Fruit fly (Drosophila melanogaster): ENCODE data around the gene Sac1.

Sac1 gene

DNA sequence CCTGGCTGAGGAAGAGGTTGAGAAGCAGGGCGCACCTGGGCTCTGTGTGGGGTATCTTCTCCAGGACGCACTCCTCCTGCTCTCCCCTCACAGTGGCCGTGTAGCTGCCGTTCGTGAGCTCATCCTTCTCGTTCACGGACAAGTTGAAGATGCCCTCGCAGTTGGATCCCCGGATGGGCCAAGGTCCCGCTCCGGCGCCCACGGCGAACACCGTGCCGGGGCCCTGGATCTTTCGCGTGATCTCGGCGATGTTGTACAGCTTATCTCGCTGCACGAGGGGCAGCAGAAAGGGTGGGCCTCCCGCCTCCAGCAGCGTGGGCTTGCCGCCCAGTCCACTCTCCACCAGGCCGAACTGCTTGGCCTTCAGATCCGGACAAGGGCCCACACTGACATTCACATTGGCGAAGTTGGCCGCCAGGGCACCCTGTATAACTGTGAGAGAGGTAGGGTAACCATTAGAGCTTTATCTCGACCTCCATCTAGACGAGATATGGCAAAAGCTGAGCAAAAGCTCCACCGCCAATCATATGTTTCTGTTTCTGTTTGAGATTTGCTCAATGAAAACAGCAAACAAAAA is 43.7 kb upstream of the Sac1 start (continued):
- peak; percentile 12 for TF ChIP-seq Meics (GFP tag; optimal IDR thresholded peaks at IDR 0.05)
- TF ChIP-seq sd (tag; optimal IDR thresholded peaks at IDR 0.05) = no peak
- peak; percentile 33; the same call in 1 of the 2 replicates for TF ChIP-seq sob (GFP tag; IDR thresholded peaks at IDR 0.05)
- TF ChIP-seq unc-4 (GFP tag; IDR thresholded peaks at IDR 0.05; ENCODE audit: partially characterized antibody) = 0 out of 2 replicates have a peak, but pooled peaks have one; percentile 30
- TF ChIP-seq Drgx (GFP tag; IDR thresholded peaks at IDR 0.05) = 0 out of 2 replicates have a peak, but pooled peaks have one; percentile 28
- TF ChIP-seq chinmo (GFP tag; IDR thresholded peaks at IDR 0.05; ENCODE audit: partially characterized antibody) = peak; percentile 35; the same call in 1 of the 4 replicates
- no peak for TF ChIP-seq fd102C (GFP tag; optimal IDR thresholded peaks at IDR 0.05)
- TF ChIP-seq caup (GFP tag; optimal IDR thresholded peaks at IDR 0.05; ENCODE audit: severe bottlenecking) = no peak
- peak; percentile 7; the same call in 1 of the 2 replicates for TF ChIP-seq Ptx1 (GFP tag; IDR thresholded peaks at IDR 0.05)
- peak; percentile 8; the same call in 1 of the 2 replicates for TF ChIP-seq CG14014 (GFP tag; IDR thresholded peaks at IDR 0.05)

DNA sequence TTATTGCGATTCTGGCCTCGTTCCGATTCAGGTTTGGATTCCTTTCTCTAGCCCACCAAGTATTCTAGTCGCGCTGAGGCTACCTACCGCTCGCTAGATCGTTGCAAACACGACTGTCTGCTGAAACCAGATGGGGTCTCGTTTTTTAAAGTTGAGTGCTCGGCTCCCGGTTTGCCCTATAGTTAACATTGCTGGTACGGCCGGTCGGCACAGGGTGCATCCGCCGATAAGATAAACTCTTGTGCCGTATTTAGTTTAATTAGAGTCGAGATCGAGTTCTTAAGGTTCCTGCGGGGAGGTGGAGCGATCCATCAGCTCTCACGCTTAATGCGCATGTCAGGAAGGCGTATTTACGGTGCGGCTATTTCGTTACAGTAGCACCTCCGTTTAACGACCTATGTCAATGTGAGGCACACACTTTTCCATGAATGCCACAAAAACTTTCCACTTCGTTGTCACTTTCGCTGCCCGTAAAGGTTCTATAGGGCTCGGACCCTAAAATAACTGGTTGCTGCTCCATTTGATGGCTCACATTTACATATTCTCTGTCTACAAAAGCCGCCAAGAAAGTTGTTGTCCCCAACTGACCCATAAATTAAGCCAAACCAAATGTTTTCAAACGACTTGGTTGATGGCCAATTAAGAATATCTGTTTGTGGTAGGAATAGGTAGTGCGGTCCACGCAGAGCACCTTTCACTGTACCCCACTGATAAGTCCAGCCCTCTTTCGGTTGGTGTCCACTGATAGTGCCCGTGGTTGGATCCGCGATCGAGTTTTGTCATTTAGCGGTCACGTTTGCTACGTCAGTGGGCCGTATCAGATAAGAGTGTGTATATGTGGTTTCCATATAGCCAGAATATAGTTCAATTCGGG is 42.7 kb upstream of the Sac1 start, which contains the start of gene CG9119:
TSS of gene CG9119 (minus strand) at position 122 of the 874 bp plus-strand sequence.
- TF ChIP-seq Aef1 (GFP tag; IDR thresholded peaks at IDR 0.05) = peak; percentile 69
- peak; percentile 59 for TF ChIP-seq nerfin-1 (tag; optimal IDR thresholded peaks at IDR 0.05)
- peak; percentile 58 for TF ChIP-seq grn (GFP tag; optimal IDR thresholded peaks at IDR 0.05)
- TF ChIP-seq vfl (GFP tag; optimal IDR thresholded peaks at IDR 0.05) = peak; percentile 48
- TF ChIP-seq Hsf (GFP tag; optimal IDR thresholded peaks at IDR 0.05) = peak; percentile 61
- peak; percentile 37 to 42 for TF ChIP-seq chif (GFP tag; optimal IDR thresholded peaks at IDR 0.05)
- TF ChIP-seq sr (GFP tag; IDR thresholded peaks at IDR 0.05) = no peak; the same call in 2 of the 3 replicates
- peak; percentile 60 for TF ChIP-seq CG6813 (GFP tag; optimal IDR thresholded peaks at IDR 0.05)
- TF ChIP-seq Dip3 (GFP tag; optimal IDR thresholded peaks at IDR 0.05) = peak; percentile 80
- TF ChIP-seq CG12219 (GFP tag; optimal IDR thresholded peaks at IDR 0.05) = peak; percentile 58
- no peak for TF ChIP-seq CG12071 (GFP tag; optimal IDR thresholded peaks at IDR 0.05)
- TF ChIP-seq CG3726 (GFP tag; IDR thresholded peaks at IDR 0.05) = 0 out of 3 replicates have a peak, but pooled peaks have one; percentile 41
- peak; percentile 47 for TF ChIP-seq fd3F (GFP tag; optimal IDR thresholded peaks at IDR 0.05)
- peak; percentile 56 for TF ChIP-seq CG12155 (GFP tag; optimal IDR thresholded peaks at IDR 0.05)
- TF ChIP-seq Dll (GFP tag; IDR thresholded peaks at IDR 0.05; ENCODE audit: partially characterized antibody) = no peak
- no peak for TF ChIP-seq CG15073 (GFP tag; optimal IDR thresholded peaks at IDR 0.05)
- TF ChIP-seq pnt (GFP tag; optimal IDR thresholded peaks at IDR 0.05) = peak; percentile 64
- no peak for TF ChIP-seq CG6272 (GFP tag; IDR thresholded peaks at IDR 0.05)
- TF ChIP-seq tll (GFP tag; optimal IDR thresholded peaks at IDR 0.05) = no peak
- TF ChIP-seq bsh (GFP tag; optimal IDR thresholded peaks at IDR 0.05) = peak in 1 of 2 experiments; percentile 57
- peak; percentile 42 for TF ChIP-seq HmgZ (tag; optimal IDR thresholded peaks at IDR 0.05)
- peak; percentile 75 for TF ChIP-seq CG15269 (tag; optimal IDR thresholded peaks at IDR 0.05)
- peak; percentile 62 for TF ChIP-seq slp2 (GFP tag; optimal IDR thresholded peaks at IDR 0.05)
- no peak for TF ChIP-seq salm (tag; optimal IDR thresholded peaks at IDR 0.05)
- peak; percentile 75 for TF ChIP-seq CG33557 (GFP tag; optimal IDR thresholded peaks at IDR 0.05)
- no peak for TF ChIP-seq gsb (GFP tag; IDR thresholded peaks at IDR 0.05)
- TF ChIP-seq ewg (GFP tag; optimal IDR thresholded peaks at IDR 0.05) = peak; percentile 38
- TF ChIP-seq CG4707 (GFP tag; optimal IDR thresholded peaks at IDR 0.05) = no peak
- peak; percentile 13; the same call in 1 of the 2 replicates for TF ChIP-seq chm (GFP tag; IDR thresholded peaks at IDR 0.05)
- peak; percentile 86 for TF ChIP-seq CG18599 (GFP tag; optimal IDR thresholded peaks at IDR 0.05)
- no peak for TF ChIP-seq Dfd (GFP tag; optimal IDR thresholded peaks at IDR 0.05)
- peak; percentile 82 for TF ChIP-seq CG17361 (GFP tag; IDR thresholded peaks at IDR 0.05)
- TF ChIP-seq Abd-B (GFP tag; optimal IDR thresholded peaks at IDR 0.05) = peak; percentile 54
- TF ChIP-seq dpn (GFP tag; optimal IDR thresholded peaks at IDR 0.05) = peak; percentile 61 to 67
- TF ChIP-seq Lpt (GFP tag; optimal IDR thresholded peaks at IDR 0.05) = no peak

All from whole organism, embryonic.